ENCODE assay signal across 3 fruit fly cellular contexts in the genomic region with DNA sequence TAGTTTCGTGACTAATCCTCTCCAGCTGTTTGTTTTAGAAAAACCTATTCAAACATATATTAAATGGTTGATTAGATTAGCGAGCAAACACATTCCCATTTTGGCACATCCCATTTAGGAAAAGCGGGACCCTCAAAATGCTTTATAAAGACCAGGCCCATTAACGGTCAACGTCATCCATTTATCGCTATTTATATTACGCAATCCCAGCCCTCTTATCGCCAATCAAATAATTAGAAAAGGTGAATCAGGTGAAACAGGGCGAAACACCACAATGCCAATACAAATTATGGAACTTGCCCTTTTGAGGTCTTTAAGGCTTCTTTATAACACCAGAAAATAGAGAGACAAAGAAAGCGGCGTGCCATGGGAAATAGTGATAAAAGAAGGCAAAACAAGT.
TF ChIP-seq lines count a peak whose summit lies in the region.

No protein-coding gene starts in this region.

- no peak for TF ChIP-seq CTCF in whole organism, embryonic (GFP tag; optimal IDR thresholded peaks at IDR 0.05; lab: Kevin White, UChicago)

TF ChIP-seq in whole organism, adult, 20 proteins besides CTCF, POLR2A, EP300 and RAD21:
- peak; percentile 30 for TF ChIP-seq CG33017 (tag; optimal IDR thresholded peaks at IDR 0.05; lab: Kevin White, UChicago)
- peak; percentile 9 for TF ChIP-seq Mnt (GFP tag; optimal IDR thresholded peaks at IDR 0.05; lab: Kevin White, UChicago)
- TF ChIP-seq kay (GFP tag; lab: Kevin White, UChicago; ENCODE audit: borderline replicate concordance), result no peak

TF ChIP-seq in whole organism, embryonic, 481 proteins besides CTCF, POLR2A, EP300 and RAD21:
- TF ChIP-seq chinmo (GFP tag; IDR thresholded peaks at IDR 0.05; lab: Robert Waterston, UW; ENCODE audit: partially characterized antibody) (no peak), MTF-1 (GFP tag; optimal IDR thresholded peaks at IDR 0.05; lab: Kevin White, UChicago; ENCODE audit: borderline replicate concordance) (no peak), dpn (GFP tag; optimal IDR thresholded peaks at IDR 0.05; lab: Kevin White, UChicago) (no peak), exex (tag; optimal IDR thresholded peaks at IDR 0.05; lab: Kevin White, UChicago) (peak; percentile 85), danr (GFP tag; IDR thresholded peaks at IDR 0.05; lab: Robert Waterston, UW) (no peak), pnt (GFP tag; optimal IDR thresholded peaks at IDR 0.05; lab: Kevin White, UChicago) (no peak), Pdp1 (GFP tag; optimal IDR thresholded peaks at IDR 0.05; lab: Kevin White, UChicago) (peak in 1 of 2 experiments; percentile 80), sens (GFP tag; lab: Kevin White, UChicago) (peak; percentile 60), ab (GFP tag; optimal IDR thresholded peaks at IDR 0.05; lab: Kevin White, UChicago) (no peak), sug (tag; optimal IDR thresholded peaks at IDR 0.05; lab: Kevin White, UChicago) (peak; percentile 26), sc (optimal IDR thresholded peaks at IDR 0.05; lab: Kevin White, UChicago) (no peak), sc (GFP tag; optimal IDR thresholded peaks at IDR 0.05; lab: Kevin White, UChicago) (no peak), CG13296 (GFP tag; optimal IDR thresholded peaks at IDR 0.05; lab: Kevin White, UChicago) (no peak), fd96Cb (tag; optimal IDR thresholded peaks at IDR 0.05; lab: Kevin White, UChicago) (no peak), kah (GFP tag; optimal IDR thresholded peaks at IDR 0.05; lab: Kevin White, UChicago) (no peak), sd (tag; optimal IDR thresholded peaks at IDR 0.05; lab: Kevin White, UChicago) (peak; percentile 31), zfh1 (GFP tag; IDR thresholded peaks at IDR 0.05; lab: Robert Waterston, UW) (no peak), CG5245 (GFP tag; optimal IDR thresholded peaks at IDR 0.05; lab: Kevin White, UChicago) (no peak), grn (GFP tag; optimal IDR thresholded peaks at IDR 0.05; lab: Kevin White, UChicago) (peak; percentile 1)

TF ChIP-seq in whole organism, prepupa, 60 proteins besides CTCF, POLR2A, EP300 and RAD21:
- no peak for TF ChIP-seq CG8632 (GFP tag; optimal IDR thresholded peaks at IDR 0.05; lab: Kevin White, UChicago)
- TF ChIP-seq Eip93F (GFP tag; optimal IDR thresholded peaks at IDR 0.05; lab: Kevin White, UChicago), result no peak
- peak; percentile 56 for TF ChIP-seq vri (GFP tag; optimal IDR thresholded peaks at IDR 0.05; lab: Kevin White, UChicago)
